Fruit fly (Drosophila melanogaster) whole organism, prepupa: ENCODE results near the gene TSG101.

ENCODE experiments used
- CG10631 ChIP-seq: fragments of 200-800 bp; sonication (Bioruptor generic); optimal IDR thresholded peaks from 2 replicates; lab custom pipeline; 2016; ENCODE audit warnings: missing biosample characterization, missing genetic modification characterization
- CG10669 ChIP-seq: fragments of 200-800 bp; sonication (Bioruptor generic); optimal IDR thresholded peaks from 3 replicates; lab custom pipeline; 2018; ENCODE audit warnings: missing biosample characterization, mild to moderate bottlenecking, missing genetic modification characterization, moderate library complexity
- CG11294 ChIP-seq: fragments of 200-800 bp; sonication (Bioruptor generic); IDR thresholded peaks from 2 replicates; pipeline ENCODE4 v1.3.6; 2022; ENCODE audit warnings: missing biosample characterization, missing genetic modification characterization
- CG11762 ChIP-seq: fragments of 200-800 bp; sonication (Bioruptor generic); optimal IDR thresholded peaks from 3 replicates; lab custom pipeline; 2016; ENCODE audit warnings: missing biosample characterization, missing genetic modification characterization; ENCODE audit not compliant: insufficient read depth
- CG11902 ChIP-seq: fragments of 200-800 bp; sonication (Bioruptor generic); optimal IDR thresholded peaks from 3 replicates; lab custom pipeline; 2016; ENCODE audit warnings: missing biosample characterization, missing genetic modification characterization
- CG15336 ChIP-seq: fragments of 200-800 bp; sonication (Bioruptor generic); IDR thresholded peaks from 2 replicates; pipeline ENCODE4 v1.3.6; 2022; ENCODE audit warnings: missing biosample characterization, missing genetic modification characterization
- CG1621 ChIP-seq: fragments of 200-800 bp; sonication (Bioruptor generic); optimal IDR thresholded peaks from 3 replicates; lab custom pipeline; 2018; ENCODE audit warnings: missing biosample characterization, mild to moderate bottlenecking, missing genetic modification characterization
- CG16779 ChIP-seq: fragments of 200-800 bp; sonication (Bioruptor generic); optimal IDR thresholded peaks from 3 replicates; lab custom pipeline; 2017; ENCODE audit warnings: missing biosample characterization, mild to moderate bottlenecking, missing genetic modification characterization
- CG3032 ChIP-seq: fragments of 200-800 bp; optimal IDR thresholded peaks from 2 replicates; lab custom pipeline; 2019; ENCODE audit warnings: missing biosample characterization, mild to moderate bottlenecking, missing genetic modification characterization, moderate library complexity
- CG31627 ChIP-seq: fragments of 200-800 bp; sonication (Bioruptor generic); optimal IDR thresholded peaks from 3 replicates; lab custom pipeline; 2016; ENCODE audit warnings: missing biosample characterization, missing genetic modification characterization
- CG32006 ChIP-seq: fragments of 200-800 bp; sonication (Bioruptor generic); optimal IDR thresholded peaks from 3 replicates; lab custom pipeline; 2017; ENCODE audit warnings: missing biosample characterization, mild to moderate bottlenecking, missing genetic modification characterization
- CG3919 ChIP-seq: fragments of 200-800 bp; sonication (Bioruptor generic); optimal IDR thresholded peaks from 3 replicates; lab custom pipeline; 2016; ENCODE audit warnings: missing biosample characterization, missing genetic modification characterization
- CG4318 ChIP-seq: fragments of 200-800 bp; sonication (Bioruptor generic); optimal IDR thresholded peaks from 3 replicates; lab custom pipeline; 2017; ENCODE audit warnings: missing biosample characterization, mild to moderate bottlenecking, missing genetic modification characterization
- CG6163 ChIP-seq: fragments of 200-800 bp; sonication (Bioruptor generic); IDR thresholded peaks from 3 replicates; pipeline ENCODE4 v1.3.6; 2022; ENCODE audit warnings: missing biosample characterization, missing genetic modification characterization
- CG6276 ChIP-seq: fragments of 200-800 bp; sonication (Bioruptor generic); optimal IDR thresholded peaks from 2 replicates; lab custom pipeline; 2017; ENCODE audit warnings: missing biosample characterization, mild to moderate bottlenecking, missing genetic modification characterization
- CG6792 ChIP-seq: fragments of 200-800 bp; sonication (Bioruptor generic); optimal IDR thresholded peaks from 3 replicates; lab custom pipeline; 2016; ENCODE audit warnings: missing biosample characterization, missing genetic modification characterization
- CG7368 ChIP-seq: fragments of 200-800 bp; sonication (Bioruptor generic); optimal IDR thresholded peaks from 3 replicates; lab custom pipeline; 2016; ENCODE audit warnings: missing biosample characterization, missing genetic modification characterization
- CG8119 ChIP-seq: fragments of 200-800 bp; sonication (Bioruptor generic); IDR thresholded peaks from 3 replicates; pipeline ENCODE4 v1.3.6; 2022; ENCODE audit warnings: missing biosample characterization, missing genetic modification characterization
- CG8319 ChIP-seq: fragments of 200-800 bp; sonication (Bioruptor generic); optimal IDR thresholded peaks from 3 replicates; lab custom pipeline; 2016; ENCODE audit warnings: missing biosample characterization, missing genetic modification characterization
- CG9139 ChIP-seq: fragments of 200-800 bp; sonication (Bioruptor generic); optimal IDR thresholded peaks from 3 replicates; lab custom pipeline; 2017; ENCODE audit warnings: missing biosample characterization, mild to moderate bottlenecking, missing genetic modification characterization
- Eip78C ChIP-seq: fragments of 200-800 bp; sonication (Bioruptor generic); peaks from one replicate; lab custom pipeline; 2016; ENCODE audit warnings: missing biosample characterization, missing genetic modification characterization
- Ets21C ChIP-seq: fragments of 200-800 bp; sonication (Bioruptor generic); optimal IDR thresholded peaks from 3 replicates; lab custom pipeline; 2016; ENCODE audit warnings: missing biosample characterization, missing genetic modification characterization
- Gug ChIP-seq: fragments of 200-800 bp; sonication (Bioruptor generic); IDR thresholded peaks from 2 replicates; pipeline ENCODE4 v1.3.6; 2022; ENCODE audit warnings: missing biosample characterization, missing genetic modification characterization
- Hr39 ChIP-seq: fragments of 200-800 bp; sonication (Bioruptor generic); optimal IDR thresholded peaks from 2 replicates; lab custom pipeline; 2016; ENCODE audit warnings: missing biosample characterization, missing genetic modification characterization
- Hr4 ChIP-seq: fragments of 200-800 bp; sonication (Bioruptor generic); optimal IDR thresholded peaks from 3 replicates; lab custom pipeline; 2016; ENCODE audit warnings: missing biosample characterization, missing genetic modification characterization
- Lpt ChIP-seq: fragments of 200-800 bp; sonication (Bioruptor generic); optimal IDR thresholded peaks from 3 replicates; lab custom pipeline; 2016; ENCODE audit warnings: missing biosample characterization, missing genetic modification characterization
- Met ChIP-seq: fragments of 200-800 bp; sonication (Bioruptor generic); optimal IDR thresholded peaks from 3 replicates; lab custom pipeline; 2016; ENCODE audit warnings: missing biosample characterization, missing genetic modification characterization
- OdsH ChIP-seq: fragments of 200-800 bp; sonication (Bioruptor generic); optimal IDR thresholded peaks from 3 replicates; lab custom pipeline; 2016; ENCODE audit warnings: missing biosample characterization, missing genetic modification characterization
- Smox ChIP-seq: fragments of 200-800 bp; sonication (Bioruptor generic); optimal IDR thresholded peaks from 3 replicates; lab custom pipeline; 2016; ENCODE audit warnings: missing biosample characterization, missing genetic modification characterization
- Sox102F ChIP-seq: fragments of 200-800 bp; sonication (Bioruptor generic); optimal IDR thresholded peaks from 2 replicates; lab custom pipeline; 2016; ENCODE audit warnings: missing biosample characterization, mild to moderate bottlenecking, missing genetic modification characterization
- Sox14 ChIP-seq: fragments of 200-800 bp; sonication (Bioruptor generic); optimal IDR thresholded peaks from 3 replicates; lab custom pipeline; 2016; ENCODE audit warnings: missing biosample characterization, missing genetic modification characterization
- acj6 ChIP-seq: fragments of 200-800 bp; sonication (Bioruptor generic); optimal IDR thresholded peaks from 3 replicates; lab custom pipeline; 2016; ENCODE audit warnings: missing biosample characterization, missing genetic modification characterization
- cyc ChIP-seq: fragments of 200-800 bp; sonication (Bioruptor generic); optimal IDR thresholded peaks from 3 replicates; lab custom pipeline; 2016; ENCODE audit warnings: missing biosample characterization, missing genetic modification characterization
- dsx ChIP-seq: fragments of 200-800 bp; optimal IDR thresholded peaks from 3 replicates; lab custom pipeline; 2019; ENCODE audit warnings: missing biosample characterization, mild to moderate bottlenecking, missing genetic modification characterization, moderate library complexity; ENCODE audit not compliant: poor library complexity, severe bottlenecking
- eg ChIP-seq: fragments of 200-800 bp; sonication (Bioruptor generic); IDR thresholded peaks from 3 replicates; pipeline ENCODE4 v1.3.6; 2022; ENCODE audit warnings: missing biosample characterization, missing genetic modification characterization
- fkh ChIP-seq: fragments of 200-800 bp; sonication (Bioruptor generic); optimal IDR thresholded peaks from 3 replicates; lab custom pipeline; 2017; ENCODE audit warnings: missing biosample characterization, mild to moderate bottlenecking, missing genetic modification characterization, moderate library complexity
- lz ChIP-seq: fragments of 200-800 bp; sonication (Bioruptor generic); optimal IDR thresholded peaks from 3 replicates; lab custom pipeline; 2016; ENCODE audit warnings: missing biosample characterization, missing genetic modification characterization
- net ChIP-seq: fragments of 200-800 bp; sonication (Bioruptor generic); optimal IDR thresholded peaks from 3 replicates; lab custom pipeline; 2016; ENCODE audit warnings: missing biosample characterization, missing genetic modification characterization
- pdm3 ChIP-seq: fragments of 200-800 bp; sonication (Bioruptor generic); optimal IDR thresholded peaks from 3 replicates; lab custom pipeline; 2016; ENCODE audit warnings: missing biosample characterization, missing genetic modification characterization
- salr ChIP-seq, 2 experiments: fragments of 200-800 bp; sonication (Bioruptor generic); optimal IDR thresholded peaks; 3 replicates each; lab custom pipeline; 2016 to 2018; ENCODE audit warnings: missing biosample characterization in 2 of 2, missing genetic modification characterization in 2 of 2, mild to moderate bottlenecking in 1 of 2
- spab ChIP-seq: fragments of 200-800 bp; sonication (Bioruptor generic); optimal IDR thresholded peaks from 2 replicates; lab custom pipeline; 2017; ENCODE audit warnings: missing biosample characterization, mild to moderate bottlenecking, missing genetic modification characterization, missing genetic modification reagents
- ss ChIP-seq, 2 experiments: fragments of 200-800 bp; sonication (Bioruptor generic); optimal IDR thresholded peaks; 2 replicates in 1 of 2; 3 replicates in 1 of 2; lab custom pipeline; 2017 to 2018; ENCODE audit warnings: mild to moderate bottlenecking in 2 of 2, missing biosample characterization in 2 of 2, missing genetic modification characterization in 2 of 2, moderate library complexity in 1 of 2
- svp ChIP-seq: fragments of 200-800 bp; sonication (Bioruptor generic); peaks from one replicate; lab custom pipeline; 2016; ENCODE audit warnings: missing biosample characterization, missing genetic modification characterization
- vri ChIP-seq: fragments of 200-800 bp; sonication (Bioruptor generic); optimal IDR thresholded peaks from 3 replicates; lab custom pipeline; 2016; ENCODE audit warnings: missing biosample characterization, mild to moderate bottlenecking, missing genetic modification characterization

TSG101 gene

dm6 chr3L:16885042-16885441 lies 42.9 kb downstream of the TSG101 start (continued):
- no peak for TF ChIP-seq Gug (GFP tag; lab: Robert Waterston, UW)
- TF ChIP-seq Lpt (GFP tag; lab: Kevin White, UChicago): no peak
- no peak for TF ChIP-seq CG1621 (tag; lab: Kevin White, UChicago)
- TF ChIP-seq CG6792 (GFP tag; lab: Kevin White, UChicago): no peak
- TF ChIP-seq CG11762: no peak
- TF ChIP-seq Eip78C (GFP tag; lab: Kevin White, UChicago): no peak
- TF ChIP-seq CG9139 (GFP tag; lab: Kevin White, UChicago): no peak
- no peak for TF ChIP-seq cyc
- no peak for TF ChIP-seq Met
- TF ChIP-seq spab: no peak
- TF ChIP-seq salr (GFP tag; optimal IDR thresholded peaks at IDR 0.05; lab: Kevin White, UChicago): peak in 1 of 2 experiments; percentile 12
- TF ChIP-seq OdsH (GFP tag; lab: Kevin White, UChicago): no peak
- no peak for TF ChIP-seq svp (GFP tag; lab: Kevin White, UChicago)
- TF ChIP-seq vri (GFP tag; lab: Kevin White, UChicago): no peak
- TF ChIP-seq CG15336 (GFP tag; lab: Robert Waterston, UW): peak; percentile 71
- 0 out of 3 replicates have a peak, but pooled peaks have one; percentile 28 for TF ChIP-seq CG6163 (GFP tag; lab: Robert Waterston, UW)
- TF ChIP-seq eg: peak; percentile 62
- TF ChIP-seq CG8119 (GFP tag; lab: Robert Waterston, UW): peak; percentile 53; the same call in 2 of the 3 replicates
- TF ChIP-seq Smox (GFP tag; lab: Kevin White, UChicago): no peak
- TF ChIP-seq Hr4 (GFP tag; lab: Kevin White, UChicago): peak; percentile 19
- no peak for TF ChIP-seq Sox14 (GFP tag; lab: Kevin White, UChicago)
- no peak for TF ChIP-seq CG31627 (GFP tag; lab: Kevin White, UChicago)
- peak; percentile 18 for TF ChIP-seq CG32006 (GFP tag; lab: Kevin White, UChicago)
- TF ChIP-seq CG10669 (GFP tag; lab: Kevin White, UChicago): no peak
- no peak for TF ChIP-seq net (GFP tag; lab: Kevin White, UChicago)

dm6 chr3L:16886179-16886930 lies 44.3 kb downstream of the TSG101 start:
- peak; percentile 72 for TF ChIP-seq svp (GFP tag; lab: Kevin White, UChicago)
- no peak for TF ChIP-seq CG8319 (GFP tag; lab: Kevin White, UChicago)
- TF ChIP-seq CG11902: no peak
- no peak for TF ChIP-seq CG15336 (GFP tag; lab: Robert Waterston, UW)
- peak; percentile 24 for TF ChIP-seq CG6276 (GFP tag; lab: Kevin White, UChicago)
- TF ChIP-seq eg: peak; percentile 41; the same call in 1 of the 3 replicates
- TF ChIP-seq Sox102F (GFP tag; lab: Kevin White, UChicago): no peak
- peak; percentile 15 for TF ChIP-seq fkh
- peak; percentile 43 for TF ChIP-seq Eip78C (GFP tag; lab: Kevin White, UChicago)
- TF ChIP-seq CG16779 (tag; lab: Kevin White, UChicago): peak; percentile 46
- TF ChIP-seq CG10631 (GFP tag; lab: Kevin White, UChicago): no peak
- no peak for TF ChIP-seq pdm3
- TF ChIP-seq acj6: no peak
- TF ChIP-seq lz (GFP tag; lab: Kevin White, UChicago): no peak
- no peak for TF ChIP-seq dsx (GFP tag; lab: Kevin White, UChicago)
- TF ChIP-seq CG11294: no peak
- peak in 1 of 2 experiments; percentile 12 for TF ChIP-seq ss (GFP tag; optimal IDR thresholded peaks at IDR 0.05; lab: Kevin White, UChicago)
- peak; percentile 51 for TF ChIP-seq vri (GFP tag; lab: Kevin White, UChicago)

dm6 chr3L:16887272-16887671 lies 45.2 kb downstream of the TSG101 start:
- TF ChIP-seq CG7368 (GFP tag; lab: Kevin White, UChicago) (no peak), fkh (no peak), CG3919 (no peak), Sox102F (GFP tag; lab: Kevin White, UChicago) (no peak), ss (GFP tag; optimal IDR thresholded peaks at IDR 0.05; lab: Kevin White, UChicago) (no peak), CG3032 (tag; lab: Kevin White, UChicago) (no peak), CG8319 (GFP tag; lab: Kevin White, UChicago) (no peak), Sox14 (GFP tag; lab: Kevin White, UChicago) (no peak), net (GFP tag; lab: Kevin White, UChicago) (no peak), eg (no peak), Ets21C (GFP tag; lab: Kevin White, UChicago) (no peak), CG1621 (tag; lab: Kevin White, UChicago) (no peak), CG4318 (no peak), Hr39 (GFP tag; lab: Kevin White, UChicago) (no peak), CG6163 (GFP tag; lab: Robert Waterston, UW) (no peak), CG9139 (GFP tag; lab: Kevin White, UChicago) (no peak), CG8119 (GFP tag; lab: Robert Waterston, UW) (no peak)
